Worm (Caenorhabditis elegans): Measurements from ENCODE around the gene F28G4.2.

- TF ChIP-seq fos-1 (tag; optimal IDR thresholded peaks at IDR 0.05), result no peak
- no peak for TF ChIP-seq nhr-28 (tag; optimal IDR thresholded peaks at IDR 0.05)
- no peak for TF ChIP-seq ZK546.5 (tag; optimal IDR thresholded peaks at IDR 0.05)
- no peak for TF ChIP-seq nhr-77 (tag; optimal IDR thresholded peaks at IDR 0.05)
- no peak for TF ChIP-seq ceh-82 (tag; optimal IDR thresholded peaks at IDR 0.05)
- no peak for TF ChIP-seq nhr-11 (tag; optimal IDR thresholded peaks at IDR 0.05)
Measured at ce11 chrV:16285794-16286193, 3.7 kb upstream of the F28G4.2 start, which contains the start of gene F28G4.4.
